Fruit fly (Drosophila melanogaster): ENCODE results near the gene pyd.

- TF ChIP-seq psq (optimal IDR thresholded peaks at IDR 0.05) (no peak), ttk (optimal IDR thresholded peaks at IDR 0.05) (no peak), Sin3A (optimal IDR thresholded peaks at IDR 0.05) (no peak), Myc (optimal IDR thresholded peaks at IDR 0.05) (no peak), h (optimal IDR thresholded peaks at IDR 0.05) (no peak)
These were observed 9.0 kb downstream of the pyd start for dm6 chr3R:8922617-8923242.

Data from Kc167 (cell line).